Worm (Caenorhabditis elegans): ENCODE data around the gene Y73B3A.11.
"Not testable (repeated sequence)": the region's sequence is repeated elsewhere in the genome, so short reads cannot be mapped to it uniquely, and the experiment has no call there.

The Y73B3A.11 gene

ce11 chrX:147824-148223 lies at the start of gene Y73B3A.11:
Y73B3A.11 (plus strand) TSS chrX:148124.
- TF ChIP-seq unc-62 (GFP tag; optimal IDR thresholded peaks at IDR 0.05), result no peak

- not testable (repeated sequence) for TF ChIP-seq unc-62 (GFP tag; optimal IDR thresholded peaks at IDR 0.05)
Measured at ce11 chrX:104737-105136, 43.2 kb upstream of the Y73B3A.11 start, which contains the start of gene Y73B3A.4. Y73B3A.4 (minus strand) TSS chrX:104777.

ce11 chrX:108929-109328 lies 39.0 kb upstream of the Y73B3A.11 start, which contains the start of gene elk-2:
elk-2 (minus strand) TSS chrX:109029.
- TF ChIP-seq unc-62 (GFP tag; optimal IDR thresholded peaks at IDR 0.05), result not testable (repeated sequence)

- TF ChIP-seq unc-62 (GFP tag; optimal IDR thresholded peaks at IDR 0.05), result not testable (repeated sequence)
Measured at ce11 chrX:114400-114799, 33.5 kb upstream of the Y73B3A.11 start, which contains the start of gene fbxa-221. fbxa-221 (plus strand) TSS chrX:114700.

ce11 chrX:117080-117479 lies 30.8 kb upstream of the Y73B3A.11 start, which contains the start of gene fbxa-222:
fbxa-222 (plus strand) TSS chrX:117380.
- no peak for TF ChIP-seq unc-62 (GFP tag; optimal IDR thresholded peaks at IDR 0.05)

- TF ChIP-seq unc-62 (GFP tag; optimal IDR thresholded peaks at IDR 0.05), result not testable (repeated sequence)
Measured at ce11 chrX:119363-119762, 28.6 kb upstream of the Y73B3A.11 start, which contains the start of gene fbxa-16. fbxa-16 (plus strand) TSS chrX:119663.

ce11 chrX:141149-141548 lies 6.8 kb upstream of the Y73B3A.11 start, which contains the start of gene Y73B3A.8:
Y73B3A.8 (minus strand) TSS chrX:141249.
- no peak for TF ChIP-seq unc-62 (GFP tag; optimal IDR thresholded peaks at IDR 0.05)

ce11 chrX:146832-147231 lies 1.1 kb upstream of the Y73B3A.11 start:
- no peak for TF ChIP-seq unc-62 (GFP tag; optimal IDR thresholded peaks at IDR 0.05)

ce11 chrX:163034-163433 lies 15.1 kb downstream of the Y73B3A.11 start, which contains the start of gene tmed-12:
tmed-12 (minus strand) TSS chrX:163134.
- not testable (repeated sequence) for TF ChIP-seq unc-62 (GFP tag; optimal IDR thresholded peaks at IDR 0.05)

- no peak for TF ChIP-seq unc-62 (GFP tag; optimal IDR thresholded peaks at IDR 0.05)
Measured at ce11 chrX:177075-177474, 29.2 kb downstream of the Y73B3A.11 start, which contains the start of the genes T08D2.5 and T08D2.4. T08D2.5 (plus strand) TSS chrX:177375. T08D2.4 (plus strand) TSS chrX:177396.

- TF ChIP-seq unc-62 (GFP tag; optimal IDR thresholded peaks at IDR 0.05), result not testable (repeated sequence)
Measured at ce11 chrX:182119-182741, 34.3 kb downstream of the Y73B3A.11 start, which contains the start of the genes T08D2.6 and chkr-1. T08D2.6 (minus strand) TSS chrX:182169. chkr-1 (plus strand) TSS chrX:182691.

ce11 chrX:192534-192933 lies 44.6 kb downstream of the Y73B3A.11 start, which contains the start of gene T08D2.8:
T08D2.8 (plus strand) TSS chrX:192834.
- no peak for TF ChIP-seq unc-62 (GFP tag; optimal IDR thresholded peaks at IDR 0.05)

- TF ChIP-seq unc-62 (GFP tag; optimal IDR thresholded peaks at IDR 0.05), result no peak
Measured at ce11 chrX:196403-196802, 48.5 kb downstream of the Y73B3A.11 start.
